Fruit fly (Drosophila melanogaster): ENCODE measurements around the gene Vps16B.
A peak's percentile ranks its signal among the peaks of the same experiment; 100 is the strongest.

Gene Vps16B

dm6 chr3R:29772795-29773331, 43.4 kb downstream of the Vps16B start (continued):
- TF ChIP-seq CG4360 (GFP tag; IDR thresholded peaks at IDR 0.05) (no peak; the same call in none of the 2 replicates), CG7963 (GFP tag; IDR thresholded peaks at IDR 0.05; ENCODE audit: partially characterized antibody) (0 out of 3 replicates have a peak, but pooled peaks have one; percentile 25), Doc3 (GFP tag; IDR thresholded peaks at IDR 0.05; ENCODE audit: partially characterized antibody) (0 out of 3 replicates have a peak, but pooled peaks have one; percentile 35), CG17912 (GFP tag; optimal IDR thresholded peaks at IDR 0.05) (peak; percentile 36), br (optimal IDR thresholded peaks at IDR 0.05) (no peak), CG18011 (GFP tag; optimal IDR thresholded peaks at IDR 0.05) (no peak), gsb-n (tag; optimal IDR thresholded peaks at IDR 0.05) (no peak), Atf3 (GFP tag; optimal IDR thresholded peaks at IDR 0.05) (no peak), ttk (GFP tag; IDR thresholded peaks at IDR 0.05) (no peak), D19B (GFP tag; optimal IDR thresholded peaks at IDR 0.05) (no peak), CG6791 (GFP tag; IDR thresholded peaks at IDR 0.05; ENCODE audit: partially characterized antibody) (no peak; the same call in 2 of the 3 replicates), CG8281 (tag; optimal IDR thresholded peaks at IDR 0.05) (no peak), nmo (GFP tag; optimal IDR thresholded peaks at IDR 0.05) (no peak), seq (GFP tag; IDR thresholded peaks at IDR 0.05) (peak; percentile 77), CG18476 (GFP tag; optimal IDR thresholded peaks at IDR 0.05) (no peak), Spps (tag; optimal IDR thresholded peaks at IDR 0.05) (no peak), Eip74EF (GFP tag; optimal IDR thresholded peaks at IDR 0.05) (no peak), Dp (GFP tag; optimal IDR thresholded peaks at IDR 0.05) (no peak), CG14667 (GFP tag; IDR thresholded peaks at IDR 0.05) (no peak), Gsc (GFP tag; IDR thresholded peaks at IDR 0.05) (no peak), sob (GFP tag; IDR thresholded peaks at IDR 0.05) (peak; percentile 60; the same call in 1 of the 2 replicates), Dip2 (GFP tag; IDR thresholded peaks at IDR 0.05) (no peak), abd-A (tag; optimal IDR thresholded peaks at IDR 0.05) (peak; percentile 94), cato (GFP tag; optimal IDR thresholded peaks at IDR 0.05; ENCODE audit: borderline replicate concordance) (no peak), dmrt11E (tag; optimal IDR thresholded peaks at IDR 0.05) (no peak), bsh (GFP tag; optimal IDR thresholded peaks at IDR 0.05) (peak in 1 of 2 experiments; percentile 40), chn (GFP tag; optimal IDR thresholded peaks at IDR 0.05) (peak; percentile 2), ATbp (GFP tag; optimal IDR thresholded peaks at IDR 0.05) (peak; percentile 10), CG17328 (GFP tag; IDR thresholded peaks at IDR 0.05) (peak; percentile 41; the same call in 1 of the 2 replicates), Sry-δ (GFP tag; optimal IDR thresholded peaks at IDR 0.05) (no peak), otp (GFP tag; IDR thresholded peaks at IDR 0.05) (0 out of 3 replicates have a peak, but pooled peaks have one; percentile 67), MTF-1 (GFP tag; optimal IDR thresholded peaks at IDR 0.05; ENCODE audit: borderline replicate concordance) (no peak), D (optimal IDR thresholded peaks at IDR 0.05) (no peak), D (GFP tag; optimal IDR thresholded peaks at IDR 0.05) (peak; percentile 8), CG9932 (GFP tag; IDR thresholded peaks at IDR 0.05) (no peak), fd96Cb (tag; optimal IDR thresholded peaks at IDR 0.05) (no peak), CG8290 (GFP tag; optimal IDR thresholded peaks at IDR 0.05) (no peak), CG8290 (tag; optimal IDR thresholded peaks at IDR 0.05) (peak in 1 of 2 experiments; percentile 80), shn (GFP tag; optimal IDR thresholded peaks at IDR 0.05) (no peak), al (GFP tag; IDR thresholded peaks at IDR 0.05) (0 out of 2 replicates have a peak, but pooled peaks have one; percentile 19), corto (GFP tag; optimal IDR thresholded peaks at IDR 0.05) (no peak), YL-1 (GFP tag; optimal IDR thresholded peaks at IDR 0.05) (peak; percentile 71), CG34376 (GFP tag; optimal IDR thresholded peaks at IDR 0.05) (peak; percentile 66), CG3065 (GFP tag; optimal IDR thresholded peaks at IDR 0.05) (peak; percentile 98), CG16863 (GFP tag; optimal IDR thresholded peaks at IDR 0.05) (no peak), CG13894 (tag; optimal IDR thresholded peaks at IDR 0.05) (peak; percentile 55), slp2 (GFP tag; optimal IDR thresholded peaks at IDR 0.05) (no peak), CG5953 (GFP tag; IDR thresholded peaks at IDR 0.05) (no peak), CG10267 (tag; optimal IDR thresholded peaks at IDR 0.05) (no peak), hb (GFP tag; IDR thresholded peaks at IDR 0.05; ENCODE audit: partially characterized antibody) (no peak)

Data from whole organism, embryonic.